Fruit fly (Drosophila melanogaster) whole organism, embryonic: ENCODE measurements around the gene dlg1.

Experiments used
- Antp ChIP-seq: fragments of 200-800 bp; sonication (Bioruptor generic); optimal IDR thresholded peaks from 3 replicates; lab custom pipeline; 2016; ENCODE audit warnings: missing biosample characterization, missing genetic modification characterization
- CG10147 ChIP-seq: fragments of 200-800 bp; sonication (Bioruptor generic); optimal IDR thresholded peaks from 2 replicates; lab custom pipeline; 2019; ENCODE audit warnings: missing biosample characterization, mild to moderate bottlenecking, missing genetic modification characterization, moderate library complexity
- CG11723 ChIP-seq: fragments of 200-800 bp; sonication (Bioruptor generic); optimal IDR thresholded peaks from 2 replicates; lab custom pipeline; 2017; ENCODE audit warnings: missing biosample characterization, mild to moderate bottlenecking, missing genetic modification characterization
- CG12391 ChIP-seq: fragments of 200-800 bp; sonication (Bioruptor generic); optimal IDR thresholded peaks from 3 replicates; lab custom pipeline; 2018; ENCODE audit warnings: missing biosample characterization, mild to moderate bottlenecking, missing genetic modification characterization, moderate library complexity
- CG13424 ChIP-seq: fragments of 200-800 bp; sonication (Bioruptor generic); optimal IDR thresholded peaks from 2 replicates; lab custom pipeline; 2019; ENCODE audit warnings: missing biosample characterization, mild to moderate bottlenecking, missing genetic modification characterization, moderate library complexity
- CG13624 ChIP-seq: fragments of 200-800 bp; sonication (Bioruptor generic); optimal IDR thresholded peaks from 2 replicates; lab custom pipeline; 2016; ENCODE audit warnings: missing biosample characterization, missing genetic modification characterization
- CG15269 ChIP-seq: fragments of 200-800 bp; sonication (Bioruptor generic); optimal IDR thresholded peaks from 2 replicates; lab custom pipeline; 2018; ENCODE audit warnings: missing biosample characterization, mild to moderate bottlenecking, missing genetic modification characterization, moderate library complexity
- CG1647 ChIP-seq: fragments of 200-800 bp; sonication (Bioruptor generic); optimal IDR thresholded peaks from 3 replicates; lab custom pipeline; 2016; ENCODE audit warnings: missing biosample characterization, missing genetic modification characterization
- CG17186 ChIP-seq: fragments of 200-800 bp; sonication (Bioruptor generic); optimal IDR thresholded peaks from 3 replicates; lab custom pipeline; 2017; ENCODE audit warnings: missing biosample characterization, missing genetic modification reagents, missing genetic modification characterization
- CG17359 ChIP-seq: fragments of 200-800 bp; sonication (Bioruptor generic); optimal IDR thresholded peaks from 3 replicates; lab custom pipeline; 2018; ENCODE audit warnings: missing biosample characterization, mild to moderate bottlenecking, missing genetic modification characterization, moderate library complexity
- CG1832 ChIP-seq: fragments of 200-800 bp; sonication (Bioruptor generic); optimal IDR thresholded peaks from 2 replicates; lab custom pipeline; 2017; ENCODE audit warnings: missing biosample characterization, mild to moderate bottlenecking, missing genetic modification characterization, inconsistent platforms
- CG18764 ChIP-seq: fragments of 200-800 bp; sonication (Bioruptor generic); optimal IDR thresholded peaks from 3 replicates; lab custom pipeline; 2016; ENCODE audit warnings: missing biosample characterization, missing genetic modification characterization
- CG30020 ChIP-seq: fragments of 200-800 bp; optimal IDR thresholded peaks from 2 replicates; lab custom pipeline; 2019; ENCODE audit warnings: missing biosample characterization, mild to moderate bottlenecking, missing genetic modification characterization, moderate library complexity
- CG4424 ChIP-seq: fragments of 200-800 bp; sonication (Bioruptor generic); optimal IDR thresholded peaks from 3 replicates; lab custom pipeline; 2016; ENCODE audit warnings: missing biosample characterization, missing genetic modification characterization
- CG7372 ChIP-seq: fragments of 200-800 bp; sonication (Bioruptor generic); IDR thresholded peaks from 2 replicates; pipeline ENCODE4 v1.3.6; 2022; ENCODE audit warnings: missing biosample characterization, missing genetic modification characterization
- CG7556 ChIP-seq: fragments of 200-800 bp; sonication (Bioruptor generic); optimal IDR thresholded peaks from 2 replicates; lab custom pipeline; 2017; ENCODE audit warnings: missing biosample characterization, mild to moderate bottlenecking, missing genetic modification characterization
- CG9817 ChIP-seq: fragments of 200-800 bp; sonication (Bioruptor generic); optimal IDR thresholded peaks from 2 replicates; lab custom pipeline; 2018; ENCODE audit warnings: missing biosample characterization, mild to moderate bottlenecking, missing genetic modification characterization, moderate library complexity
- CHES-1-like ChIP-seq: fragments of 200-800 bp; sonication (Bioruptor generic); optimal IDR thresholded peaks from 2 replicates; lab custom pipeline; 2016; ENCODE audit warnings: missing biosample characterization, missing genetic modification characterization
- Camta ChIP-seq: fragments of 200-800 bp; sonication (Bioruptor generic); optimal IDR thresholded peaks from 2 replicates; lab custom pipeline; 2016; ENCODE audit warnings: missing biosample characterization, missing genetic modification characterization
- CoRest ChIP-seq: fragments of 200-800 bp; sonication (Bioruptor generic); optimal IDR thresholded peaks from 3 replicates; lab custom pipeline; 2018; ENCODE audit warnings: missing biosample characterization, mild to moderate bottlenecking, missing genetic modification characterization, moderate library complexity
- CrebB ChIP-seq: fragments of 200-800 bp; sonication (Bioruptor generic); optimal IDR thresholded peaks from 3 replicates; lab custom pipeline; 2018; ENCODE audit warnings: missing biosample characterization, mild to moderate bottlenecking, missing genetic modification characterization
- Dp ChIP-seq: fragments of 200-800 bp; sonication (Bioruptor generic); optimal IDR thresholded peaks from 2 replicates; lab custom pipeline; 2018; ENCODE audit warnings: missing biosample characterization, mild to moderate bottlenecking, missing genetic modification characterization, moderate library complexity
- E2f2 ChIP-seq: fragments of 200-800 bp; sonication (Bioruptor generic); IDR thresholded peaks from 2 replicates; pipeline ENCODE4 v1.3.6; 2022; ENCODE audit warnings: missing biosample characterization, missing genetic modification characterization
- GATAe ChIP-seq: fragments of 200-800 bp; sonication (Bioruptor generic); conservative IDR thresholded peaks from 2 replicates; pipeline ENCODE4 v1.3.6; 2022; ENCODE audit warnings: missing biosample characterization, missing genetic modification characterization
- Med ChIP-seq: fragments of 200-800 bp; sonication (Bioruptor generic); peaks from one replicate; lab custom pipeline; 2016; ENCODE audit warnings: missing biosample characterization, missing genetic modification characterization, mild to moderate bottlenecking, inconsistent platforms, moderate library complexity
- Myb ChIP-seq: fragments of 200-800 bp; sonication (Bioruptor generic); optimal IDR thresholded peaks from 2 replicates; lab custom pipeline; 2016; ENCODE audit warnings: missing biosample characterization, missing genetic modification characterization
- NK7.1 ChIP-seq: fragments of 200-800 bp; sonication (Bioruptor generic); optimal IDR thresholded peaks from 3 replicates; lab custom pipeline; 2016; ENCODE audit warnings: missing biosample characterization, missing genetic modification characterization
- NfI ChIP-seq: fragments of 200-800 bp; sonication (Bioruptor generic); optimal IDR thresholded peaks from 3 replicates; lab custom pipeline; 2018; ENCODE audit warnings: missing biosample characterization, mild to moderate bottlenecking, missing genetic modification characterization, moderate library complexity
- PHDP ChIP-seq: fragments of 200-800 bp; sonication (Bioruptor generic); optimal IDR thresholded peaks from 3 replicates; lab custom pipeline; 2018; ENCODE audit warnings: missing biosample characterization, mild to moderate bottlenecking, missing genetic modification characterization, moderate library complexity
- Rfx ChIP-seq: fragments of 200-800 bp; sonication (Bioruptor generic); IDR thresholded peaks from 2 replicates; pipeline ENCODE4 v1.3.6; 2022; ENCODE audit warnings: missing biosample characterization, missing genetic modification characterization
- Six4 ChIP-seq: fragments of 200-800 bp; sonication (Bioruptor generic); optimal IDR thresholded peaks from 2 replicates; lab custom pipeline; 2016; ENCODE audit warnings: missing biosample characterization, missing genetic modification characterization
- Sox102F ChIP-seq: fragments of 200-800 bp; sonication (Bioruptor generic); optimal IDR thresholded peaks from 2 replicates; lab custom pipeline; 2018; ENCODE audit warnings: missing biosample characterization, mild to moderate bottlenecking, missing genetic modification characterization, moderate library complexity
- amos ChIP-seq: fragments of 200-800 bp; sonication (Bioruptor generic); IDR thresholded peaks from 2 replicates; pipeline ENCODE4 v1.3.6; 2022; ENCODE audit warnings: missing biosample characterization, missing genetic modification characterization; ENCODE audit not compliant: partially characterized antibody
- ato ChIP-seq: fragments of 200-800 bp; sonication (Bioruptor generic); IDR thresholded peaks from 2 replicates; pipeline ENCODE4 v1.3.6; 2022; ENCODE audit warnings: missing biosample characterization, missing genetic modification characterization; ENCODE audit not compliant: partially characterized antibody
- chif ChIP-seq, 2 experiments: fragments of 200-800 bp; sonication (Bioruptor generic); optimal IDR thresholded peaks; 3 replicates each; lab custom pipeline; 2016; ENCODE audit warnings: missing biosample characterization in 2 of 2, missing genetic modification characterization in 2 of 2
- dmrt99B ChIP-seq: fragments of 200-800 bp; sonication (Bioruptor generic); optimal IDR thresholded peaks from 2 replicates; lab custom pipeline; 2018; ENCODE audit warnings: missing biosample characterization, mild to moderate bottlenecking, missing genetic modification characterization, moderate library complexity
- ems ChIP-seq: fragments of 200-800 bp; sonication (Bioruptor generic); optimal IDR thresholded peaks from 3 replicates; lab custom pipeline; 2016; ENCODE audit warnings: missing biosample characterization, missing genetic modification characterization
- fd3F ChIP-seq: fragments of 200-800 bp; sonication (Bioruptor generic); optimal IDR thresholded peaks from 2 replicates; lab custom pipeline; 2018; ENCODE audit warnings: missing biosample characterization, mild to moderate bottlenecking, missing genetic modification characterization, moderate library complexity
- gem ChIP-seq: fragments of 200-800 bp; sonication (Bioruptor generic); optimal IDR thresholded peaks from 2 replicates; lab custom pipeline; 2019; ENCODE audit warnings: missing biosample characterization, mild to moderate bottlenecking, missing genetic modification characterization, moderate library complexity
- gt ChIP-seq: fragments of 200-800 bp; sonication (Bioruptor generic); IDR thresholded peaks from 2 replicates; pipeline ENCODE4 v1.3.6; 2022; ENCODE audit warnings: missing biosample characterization, missing genetic modification characterization
- hbn ChIP-seq: fragments of 200-800 bp; sonication (Bioruptor generic); IDR thresholded peaks from 2 replicates; pipeline ENCODE4 v1.3.6; 2022; ENCODE audit warnings: missing biosample characterization, missing genetic modification characterization; ENCODE audit not compliant: partially characterized antibody
- jumu ChIP-seq: fragments of 200-800 bp; sonication (Bioruptor generic); optimal IDR thresholded peaks from 3 replicates; lab custom pipeline; 2016; ENCODE audit warnings: missing biosample characterization, missing genetic modification characterization
- rib ChIP-seq: fragments of 200-800 bp; sonication (Bioruptor generic); IDR thresholded peaks from 2 replicates; pipeline ENCODE4 v1.3.6; 2022; ENCODE audit warnings: missing biosample characterization, missing genetic modification characterization
- row ChIP-seq: fragments of 200-800 bp; sonication (Bioruptor generic); IDR thresholded peaks from 3 replicates; pipeline ENCODE4 v1.3.6; 2022; ENCODE audit warnings: missing biosample characterization, missing genetic modification characterization
- sens ChIP-seq: fragments of 200-800 bp; sonication (Bioruptor generic); peaks from one replicate; lab custom pipeline; 2016; ENCODE audit warnings: missing biosample characterization, missing genetic modification characterization
- sens-2 ChIP-seq: fragments of 200-800 bp; sonication (Bioruptor generic); IDR thresholded peaks from 2 replicates; pipeline ENCODE4 v1.3.6; 2022; ENCODE audit warnings: missing biosample characterization, missing genetic modification characterization
- shn ChIP-seq: fragments of 200-800 bp; sonication (Bioruptor generic); optimal IDR thresholded peaks from 3 replicates; lab custom pipeline; 2016; ENCODE audit warnings: missing biosample characterization, missing genetic modification characterization
- vvl ChIP-seq: fragments of 200-800 bp; sonication (Bioruptor generic); IDR thresholded peaks from 2 replicates; pipeline ENCODE4 v1.3.6; 2022; ENCODE audit warnings: missing biosample characterization, missing genetic modification characterization
- wek ChIP-seq: fragments of 200-800 bp; sonication (Bioruptor generic); optimal IDR thresholded peaks from 3 replicates; lab custom pipeline; 2018; ENCODE audit warnings: missing biosample characterization, mild to moderate bottlenecking, missing genetic modification characterization, moderate library complexity

Gene dlg1

DNA sequence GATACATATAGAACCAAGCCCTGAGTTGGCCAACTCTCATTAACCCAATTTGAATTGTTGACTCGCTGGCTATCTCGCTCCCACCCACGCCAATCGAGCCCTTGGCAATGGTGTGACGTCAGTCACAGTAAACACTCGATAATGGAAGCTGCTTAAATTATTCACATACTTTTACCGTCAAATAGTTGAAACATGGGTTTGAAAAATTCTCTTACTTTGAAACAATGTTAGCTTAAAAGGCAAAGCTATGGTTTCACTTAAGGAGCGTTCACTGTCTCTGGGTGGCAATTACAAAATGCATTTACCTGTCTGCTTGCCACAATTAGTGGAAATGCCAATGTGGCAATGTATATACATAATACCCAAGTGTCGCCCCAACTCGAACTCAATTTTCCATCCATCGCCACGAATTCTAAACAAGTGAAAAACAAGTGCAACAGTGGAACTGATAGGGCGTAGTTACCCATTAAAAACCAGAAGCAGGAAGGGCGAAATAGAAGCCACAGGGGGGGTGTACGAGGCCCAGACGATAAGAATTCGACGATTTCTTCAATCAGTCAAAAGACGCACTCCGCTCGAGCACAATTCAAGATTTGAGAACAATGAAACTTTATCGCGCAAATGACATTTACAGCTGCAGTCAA lies 80.1 kb downstream of the dlg1 start (continued):
- no peak for TF ChIP-seq ato (GFP tag; lab: Robert Waterston, UW)

dm6 chrX:11450406-11450805 lies 80.9 kb downstream of the dlg1 start:
- no peak for TF ChIP-seq Myb (GFP tag; lab: Kevin White, UChicago)
- TF ChIP-seq CG7556 (GFP tag; lab: Kevin White, UChicago), result no peak
- no peak for TF ChIP-seq PHDP (tag; lab: Kevin White, UChicago)
- no peak for TF ChIP-seq gt
- no peak for TF ChIP-seq wek (GFP tag; lab: Kevin White, UChicago)
- TF ChIP-seq sens-2, result no peak
- no peak for TF ChIP-seq Sox102F
- TF ChIP-seq CG17186 (GFP tag; lab: Kevin White, UChicago), result no peak
- peak; percentile 29 for TF ChIP-seq Antp (GFP tag; lab: Kevin White, UChicago)
- TF ChIP-seq CG7372 (GFP tag; lab: Robert Waterston, UW), result no peak
- no peak for TF ChIP-seq CG17359 (tag; lab: Kevin White, UChicago)
- no peak for TF ChIP-seq CG1832 (GFP tag; lab: Kevin White, UChicago)
- TF ChIP-seq CG18764 (GFP tag; lab: Kevin White, UChicago), result no peak
- no peak for TF ChIP-seq CG11723 (GFP tag; lab: Kevin White, UChicago)
- peak; percentile 37 for TF ChIP-seq Rfx (GFP tag; lab: Robert Waterston, UW)
- TF ChIP-seq chif (GFP tag; optimal IDR thresholded peaks at IDR 0.05; lab: Kevin White, UChicago), result no peak
- no peak for TF ChIP-seq CHES-1-like
- no peak; the same call in 2 of the 3 replicates for TF ChIP-seq row (GFP tag; lab: Robert Waterston, UW)
- TF ChIP-seq Six4 (GFP tag; lab: Kevin White, UChicago), result no peak
- no peak for TF ChIP-seq E2f2 (GFP tag; lab: Robert Waterston, UW)
- no peak for TF ChIP-seq hbn (GFP tag; lab: Robert Waterston, UW)
- no peak for TF ChIP-seq CrebB (tag; lab: Kevin White, UChicago)
- 0 out of 2 replicates have a peak, but pooled peaks have one; percentile 29 for TF ChIP-seq vvl
- TF ChIP-seq CG12391 (tag; lab: Kevin White, UChicago), result no peak
- peak; percentile 33 for TF ChIP-seq CG15269 (tag; lab: Kevin White, UChicago)
- TF ChIP-seq ems (GFP tag; lab: Kevin White, UChicago), result no peak
- TF ChIP-seq gem, result peak; percentile 25
- no peak for TF ChIP-seq NfI
- TF ChIP-seq sens (GFP tag; lab: Kevin White, UChicago), result peak; percentile 74
- TF ChIP-seq dmrt99B (tag; lab: Kevin White, UChicago), result peak; percentile 34
- TF ChIP-seq amos (GFP tag; lab: Robert Waterston, UW), result no peak
- no peak for TF ChIP-seq jumu (GFP tag; lab: Kevin White, UChicago)
- no peak for TF ChIP-seq Camta (GFP tag; lab: Kevin White, UChicago)
- TF ChIP-seq CG1647 (GFP tag; lab: Kevin White, UChicago), result no peak
- no peak for TF ChIP-seq CG10147 (GFP tag; lab: Kevin White, UChicago)
- peak; percentile 23 for TF ChIP-seq CG13424 (tag; lab: Kevin White, UChicago)
- no peak for TF ChIP-seq rib
- no peak for TF ChIP-seq fd3F (GFP tag; lab: Kevin White, UChicago)
- no peak for TF ChIP-seq CG30020 (tag; lab: Kevin White, UChicago)
- no peak for TF ChIP-seq Dp (GFP tag; lab: Kevin White, UChicago)
- no peak for TF ChIP-seq CG4424
- no peak for TF ChIP-seq GATAe (GFP tag; lab: Robert Waterston, UW)
- no peak for TF ChIP-seq CG13624
- no peak for TF ChIP-seq CG9817
- peak; percentile 52 for TF ChIP-seq Med
- peak; percentile 21 for TF ChIP-seq CoRest (tag; lab: Kevin White, UChicago)
- TF ChIP-seq shn (GFP tag; lab: Kevin White, UChicago), result no peak
- no peak for TF ChIP-seq NK7.1
